Fruit fly (Drosophila melanogaster) whole organism, larva: Measurements from ENCODE around the gene CG17078.

ENCODE experiments used
- noc ChIP-seq: fragments of 200-800 bp; sonication (Bioruptor generic); optimal IDR thresholded peaks from 3 replicates; lab custom pipeline; 2019; ENCODE audit warnings: missing biosample characterization, mild to moderate bottlenecking, missing genetic modification characterization, moderate library complexity

Gene CG17078

dm6 chr2L:228246-228645 lies 49.8 kb downstream of the CG17078 start:
- TF ChIP-seq noc (tag; lab: Kevin White, UChicago), result no peak

- TF ChIP-seq noc (tag; lab: Kevin White, UChicago), result no peak
These were observed 52.7 kb downstream of the CG17078 start for dm6 chr2L:225386-225682.
